Worm (Caenorhabditis elegans) whole organism, young adult: ENCODE measurements around the gene F10G7.10.

Experiments
- B0035.1 ChIP-seq: sonication (generic microtip); optimal IDR thresholded peaks from 2 replicates; lab custom pipeline; 2016; ENCODE audit warnings: missing genetic modification characterization, mild to moderate bottlenecking, missing compliant biosample characterization, missing genotype, missing genetic modification reagents
- C06A6.2 ChIP-seq: fragments of 200-800 bp; sonication (Bioruptor generic); conservative IDR thresholded peaks from 2 replicates; pipeline ENCODE4 v1.3.6; 2022; ENCODE audit warnings: missing genetic modification characterization, missing compliant biosample characterization
- F10E7.11 ChIP-seq: sonication (generic microtip); optimal IDR thresholded peaks from 2 replicates; lab custom pipeline; 2017; ENCODE audit warnings: mild to moderate bottlenecking, missing genetic modification characterization, moderate library complexity, missing compliant biosample characterization
- F49E8.2 ChIP-seq: sonication (generic microtip); optimal IDR thresholded peaks from 3 replicates; lab custom pipeline; 2017; ENCODE audit warnings: missing genetic modification characterization, mild to moderate bottlenecking, missing compliant biosample characterization, antibody characterized with exemption, moderate library complexity; ENCODE audit not compliant: insufficient read depth
- F57A8.1 ChIP-seq: fragments of 200-800 bp; sonication (Bioruptor generic); optimal IDR thresholded peaks from 2 replicates; lab custom pipeline; 2018; ENCODE audit warnings: mild to moderate bottlenecking, missing genetic modification characterization, moderate library complexity, missing compliant biosample characterization
- T07F8.4 ChIP-seq: sonication (generic microtip); optimal IDR thresholded peaks from 2 replicates; lab custom pipeline; 2016; ENCODE audit warnings: mild to moderate bottlenecking, missing genetic modification characterization, moderate library complexity, missing compliant biosample characterization
- T26A5.8 ChIP-seq: sonication (generic microtip); optimal IDR thresholded peaks from 2 replicates; lab custom pipeline; 2016; ENCODE audit warnings: missing genetic modification characterization, missing compliant biosample characterization
- Y53F4B.3 ChIP-seq: fragments of 200-800 bp; sonication (Bioruptor generic); IDR thresholded peaks from 2 replicates; pipeline ENCODE4 v1.3.6; 2022; ENCODE audit warnings: missing genetic modification reagents, missing genetic modification characterization, missing compliant biosample characterization
- Y53G8AR.9 ChIP-seq: fragments of 200-800 bp; sonication (Bioruptor generic); conservative IDR thresholded peaks from 2 replicates; pipeline ENCODE4 v1.3.6; 2022; ENCODE audit warnings: missing genetic modification reagents, missing genetic modification characterization, missing compliant biosample characterization
- Y56A3A.18 ChIP-seq: fragments of 200-800 bp; sonication (Bioruptor generic); IDR thresholded peaks from 2 replicates; pipeline ENCODE4 v1.3.6; 2022; ENCODE audit warnings: missing genetic modification reagents, missing genetic modification characterization, missing compliant biosample characterization
- ZK185.1 ChIP-seq: sonication (generic microtip); optimal IDR thresholded peaks from 2 replicates; lab custom pipeline; 2016; ENCODE audit warnings: mild to moderate bottlenecking, missing genetic modification characterization, missing compliant biosample characterization; ENCODE audit not compliant: poor library complexity, severe bottlenecking
- aptf-2 ChIP-seq: fragments of 200-800 bp; sonication (Bioruptor generic); conservative IDR thresholded peaks from 2 replicates; pipeline ENCODE4 v1.3.6; 2022; ENCODE audit warnings: missing genetic modification reagents, missing genetic modification characterization, missing compliant biosample characterization
- ccch-3 ChIP-seq: fragments of 200-800 bp; sonication (Bioruptor generic); optimal IDR thresholded peaks from 2 replicates; lab custom pipeline; 2018; ENCODE audit warnings: mild to moderate bottlenecking, missing genetic modification characterization, missing compliant biosample characterization
- cebp-1 ChIP-seq, 2 experiments: fragments of 200-800 bp in 1 of 2; sonication (Bioruptor generic) in 1 of 2; sonication (generic microtip) in 1 of 2; IDR thresholded peaks in 1 of 2; optimal IDR thresholded peaks in 1 of 2; 2 replicates each; pipeline versions ENCODE4 v1.3.6 to Lab custom; 2017 to 2022; ENCODE audit warnings: missing compliant biosample characterization in 2 of 2, missing genetic modification characterization in 2 of 2, mild to moderate bottlenecking in 1 of 2, missing genetic modification reagents in 1 of 2, moderate library complexity in 1 of 2
- cebp-2 ChIP-seq: fragments of 200-800 bp; sonication (Bioruptor generic); IDR thresholded peaks from 2 replicates; pipeline ENCODE4 v1.3.6; 2022; ENCODE audit warnings: missing genetic modification characterization, missing compliant biosample characterization
- ceh-100 ChIP-seq: fragments of 200-800 bp; sonication (Bioruptor generic); IDR thresholded peaks from 2 replicates; pipeline ENCODE4 v1.3.6; 2022; ENCODE audit warnings: missing genetic modification reagents, missing genetic modification characterization, missing compliant biosample characterization
- ceh-27 ChIP-seq: fragments of 200-800 bp; sonication (Bioruptor generic); optimal IDR thresholded peaks from 2 replicates; lab custom pipeline; 2018; ENCODE audit warnings: mild to moderate bottlenecking, missing genetic modification characterization, moderate library complexity, missing compliant biosample characterization
- chd-7 ChIP-seq: sonication (generic microtip); optimal IDR thresholded peaks from 2 replicates; lab custom pipeline; 2016; ENCODE audit warnings: mild to moderate bottlenecking, missing genetic modification characterization, moderate library complexity, missing compliant biosample characterization
- dox-1 ChIP-seq: fragments of 200-800 bp; sonication (Bioruptor generic); IDR thresholded peaks from 2 replicates; pipeline ENCODE4 v1.3.6; 2022; ENCODE audit warnings: missing genetic modification reagents, missing genetic modification characterization, missing compliant biosample characterization
- dpff-1 ChIP-seq: sonication (generic microtip); optimal IDR thresholded peaks from 2 replicates; lab custom pipeline; 2017; ENCODE audit warnings: mild to moderate bottlenecking, missing genetic modification characterization, missing compliant biosample characterization
- egrh-3 ChIP-seq: fragments of 200-800 bp; sonication (Bioruptor generic); IDR thresholded peaks from 2 replicates; pipeline ENCODE4 v1.3.6; 2022; ENCODE audit warnings: missing genetic modification reagents, missing genetic modification characterization, missing compliant biosample characterization
- ets-4 ChIP-seq: fragments of 200-800 bp; sonication (Bioruptor generic); optimal IDR thresholded peaks from 2 replicates; lab custom pipeline; 2018; ENCODE audit warnings: mild to moderate bottlenecking, missing genetic modification characterization, missing compliant biosample characterization
- fkh-3 ChIP-seq: sonication (generic microtip); optimal IDR thresholded peaks from 2 replicates; lab custom pipeline; 2016; ENCODE audit warnings: mild to moderate bottlenecking, missing genetic modification characterization, missing compliant biosample characterization
- gei-17 ChIP-seq: fragments of 200-800 bp; sonication (Bioruptor generic); optimal IDR thresholded peaks from 2 replicates; lab custom pipeline; 2018; ENCODE audit warnings: mild to moderate bottlenecking, missing genetic modification characterization, missing compliant biosample characterization
- hlh-12 ChIP-seq: sonication (generic microtip); optimal IDR thresholded peaks from 2 replicates; lab custom pipeline; 2016; ENCODE audit warnings: missing genetic modification characterization, missing compliant biosample characterization
- hmg-20 ChIP-seq: fragments of 200-800 bp; sonication (Bioruptor generic); IDR thresholded peaks from 2 replicates; pipeline ENCODE4 v1.3.6; 2022; ENCODE audit warnings: missing genetic modification reagents, missing genetic modification characterization, missing compliant biosample characterization
- lag-1 ChIP-seq: fragments of 200-800 bp; sonication (Bioruptor generic); IDR thresholded peaks from 2 replicates; pipeline ENCODE4 v1.3.6; 2022; ENCODE audit warnings: missing genetic modification reagents, missing genetic modification characterization, missing compliant biosample characterization
- let-526 ChIP-seq: fragments of 200-800 bp; sonication (Bioruptor generic); IDR thresholded peaks from 2 replicates; pipeline ENCODE4 v1.3.6; 2022; ENCODE audit warnings: missing genetic modification reagents, missing genetic modification characterization, missing compliant biosample characterization
- let-607 ChIP-seq, 2 experiments: fragments of 200-800 bp in 1 of 2; sonication (Bioruptor generic) in 1 of 2; sonication (generic microtip) in 1 of 2; optimal IDR thresholded peaks; 2 replicates each; lab custom pipeline; 2016 to 2018; ENCODE audit warnings: mild to moderate bottlenecking in 2 of 2, missing compliant biosample characterization in 2 of 2, missing genetic modification characterization in 2 of 2, moderate library complexity in 2 of 2, missing genotype in 1 of 2
- lin-26 ChIP-seq: fragments of 200-800 bp; sonication (Bioruptor generic); IDR thresholded peaks from 2 replicates; pipeline ENCODE4 v1.3.6; 2022; ENCODE audit warnings: missing genetic modification reagents, missing genetic modification characterization, missing compliant biosample characterization
- lin-40 ChIP-seq: sonication (generic microtip); optimal IDR thresholded peaks from 2 replicates; lab custom pipeline; 2016; ENCODE audit warnings: missing genetic modification characterization, mild to moderate bottlenecking, missing compliant biosample characterization, missing genotype, missing genetic modification reagents
- madf-10 ChIP-seq: sonication (generic microtip); optimal IDR thresholded peaks from 2 replicates; lab custom pipeline; 2016; ENCODE audit warnings: mild to moderate bottlenecking, missing genetic modification characterization, missing compliant biosample characterization
- mxl-1 ChIP-seq: sonication (generic microtip); optimal IDR thresholded peaks from 2 replicates; lab custom pipeline; 2016; ENCODE audit warnings: missing genetic modification characterization, missing compliant biosample characterization
- nfya-2 ChIP-seq: fragments of 200-800 bp; sonication (Bioruptor generic); IDR thresholded peaks from 2 replicates; pipeline ENCODE4 v1.3.6; 2022; ENCODE audit warnings: missing genetic modification reagents, missing genetic modification characterization, missing compliant biosample characterization
- nhr-179 ChIP-seq: sonication (generic microtip); optimal IDR thresholded peaks from 2 replicates; lab custom pipeline; 2016; ENCODE audit warnings: mild to moderate bottlenecking, missing genetic modification characterization, missing compliant biosample characterization
- rcor-1 ChIP-seq: fragments of 200-800 bp; sonication (Bioruptor generic); IDR thresholded peaks from 2 replicates; pipeline ENCODE4 v1.3.6; 2022; ENCODE audit warnings: missing genetic modification reagents, missing genetic modification characterization, missing compliant biosample characterization
- sea-2 ChIP-seq: fragments of 200-800 bp; sonication (Bioruptor generic); IDR thresholded peaks from 2 replicates; pipeline ENCODE4 v1.3.6; 2022; ENCODE audit warnings: missing genetic modification characterization, missing compliant biosample characterization
- snpc-1.1 ChIP-seq: sonication (generic microtip); optimal IDR thresholded peaks from 2 replicates; lab custom pipeline; 2017; ENCODE audit warnings: missing genetic modification characterization, mild to moderate bottlenecking, missing compliant biosample characterization, antibody characterized with exemption, moderate library complexity, missing genotype, missing genetic modification reagents; ENCODE audit not compliant: insufficient read depth
- snpc-1.3 ChIP-seq: sonication (generic microtip); optimal IDR thresholded peaks from 2 replicates; lab custom pipeline; 2017; ENCODE audit warnings: missing genetic modification characterization, mild to moderate bottlenecking, missing compliant biosample characterization, antibody characterized with exemption, moderate library complexity, missing genotype, missing genetic modification reagents; ENCODE audit not compliant: insufficient read depth
- snpc-3.4 ChIP-seq: sonication (generic microtip); optimal IDR thresholded peaks from 2 replicates; lab custom pipeline; 2017; ENCODE audit warnings: missing genetic modification characterization, mild to moderate bottlenecking, missing compliant biosample characterization, antibody characterized with exemption, moderate library complexity, missing genotype, missing genetic modification reagents
- somi-1 ChIP-seq: fragments of 200-800 bp; sonication (Bioruptor generic); optimal IDR thresholded peaks from 2 replicates; lab custom pipeline; 2018; ENCODE audit warnings: mild to moderate bottlenecking, missing genetic modification characterization, missing compliant biosample characterization
- tbp1 ChIP-seq: fragments of 200-800 bp; sonication (Bioruptor generic); optimal IDR thresholded peaks from 2 replicates; lab custom pipeline; 2018; ENCODE audit warnings: mild to moderate bottlenecking, missing genetic modification characterization, missing compliant biosample characterization
- tbx-9 ChIP-seq: sonication (generic microtip); optimal IDR thresholded peaks from 2 replicates; lab custom pipeline; 2016; ENCODE audit warnings: borderline replicate concordance, missing genetic modification characterization, inconsistent platforms, missing compliant biosample characterization
- tlf-1 ChIP-seq: fragments of 200-800 bp; sonication (Bioruptor generic); optimal IDR thresholded peaks from 2 replicates; lab custom pipeline; 2018; ENCODE audit warnings: mild to moderate bottlenecking, missing genetic modification characterization, missing compliant biosample characterization
- xnd-1 ChIP-seq: sonication (generic microtip); optimal IDR thresholded peaks from 2 replicates; lab custom pipeline; 2016; ENCODE audit warnings: missing genotype, missing genetic modification reagents, missing genetic modification characterization, missing compliant biosample characterization
- ztf-22 ChIP-seq: fragments of 200-800 bp; sonication (Bioruptor generic); optimal IDR thresholded peaks from 2 replicates; lab custom pipeline; 2018; ENCODE audit warnings: mild to moderate bottlenecking, missing genetic modification characterization, moderate library complexity, missing compliant biosample characterization
- ztf-25 ChIP-seq: fragments of 200-800 bp; sonication (Bioruptor generic); IDR thresholded peaks from 2 replicates; pipeline ENCODE4 v1.3.6; 2022; ENCODE audit warnings: missing genetic modification reagents, missing genetic modification characterization, missing compliant biosample characterization
- ztf-6 ChIP-seq: fragments of 200-800 bp; sonication (Bioruptor generic); IDR thresholded peaks from 2 replicates; pipeline ENCODE4 v1.3.6; 2022; ENCODE audit warnings: missing genetic modification reagents, missing genetic modification characterization, missing compliant biosample characterization

F10G7.10 gene

ce11 chrII:4703011-4703410 is 23.1 kb downstream of the F10G7.10 start (continued):
- TF ChIP-seq gei-17 (GFP tag; lab: Kevin White, UChicago) (no peak), Y56A3A.18 (GFP tag; lab: Robert Waterston, UW) (no peak), cebp-2 (GFP tag; lab: Robert Waterston, UW) (no peak), lin-40 (no peak), dox-1 (GFP tag; lab: Robert Waterston, UW) (no peak; the same call in 1 of the 2 replicates), C06A6.2 (no peak), lag-1 (GFP tag; lab: Robert Waterston, UW) (no peak), somi-1 (no peak), ets-4 (GFP tag; lab: Kevin White, UChicago) (no peak), tbp1 (GFP tag; lab: Kevin White, UChicago) (peak; percentile 6), tlf-1 (GFP tag; lab: Kevin White, UChicago) (peak; percentile 64), madf-10 (tag; lab: Kevin White, UChicago) (no peak), B0035.1 (tag; lab: Kevin White, UChicago) (no peak), chd-7 (no peak), snpc-3.4 (tag; lab: Kevin White, UChicago) (peak; percentile 48), ZK185.1 (tag; lab: Kevin White, UChicago) (no peak), ztf-6 (GFP tag; lab: Robert Waterston, UW) (no peak), T26A5.8 (no peak), sea-2 (GFP tag; lab: Robert Waterston, UW) (no peak), dpff-1 (tag; lab: Kevin White, UChicago) (no peak), hlh-12 (tag; lab: Kevin White, UChicago) (no peak), ccch-3 (GFP tag; lab: Kevin White, UChicago) (no peak), snpc-1.3 (tag; lab: Kevin White, UChicago) (peak; percentile 46), fkh-3 (tag; lab: Kevin White, UChicago) (no peak), F49E8.2 (peak; percentile 62), rcor-1 (GFP tag; lab: Robert Waterston, UW) (peak; percentile 77), mxl-1 (tag; lab: Kevin White, UChicago) (no peak), nfya-2 (GFP tag; lab: Robert Waterston, UW) (no peak), ceh-100 (GFP tag; lab: Robert Waterston, UW) (no peak; the same call in 1 of the 2 replicates), let-607 (tag; optimal IDR thresholded peaks at IDR 0.05; lab: Kevin White, UChicago) (no peak), aptf-2 (GFP tag; lab: Robert Waterston, UW) (no peak), T07F8.4 (tag; lab: Kevin White, UChicago) (no peak), nhr-179 (tag; lab: Kevin White, UChicago) (no peak), F57A8.1 (GFP tag; lab: Kevin White, UChicago) (no peak), xnd-1 (tag; lab: Kevin White, UChicago) (peak; percentile 13), Y53F4B.3 (no peak), ceh-27 (GFP tag; lab: Kevin White, UChicago) (no peak), F10E7.11 (no peak), ztf-22 (GFP tag; lab: Kevin White, UChicago) (no peak), hmg-20 (GFP tag; lab: Robert Waterston, UW) (no peak), snpc-1.1 (tag; lab: Kevin White, UChicago) (no peak), lin-26 (peak; percentile 78), cebp-1 (GFP tag; IDR thresholded peaks at IDR 0.05; lab: Robert Waterston, UW) (no peak), cebp-1 (tag; optimal IDR thresholded peaks at IDR 0.05; lab: Kevin White, UChicago) (peak; percentile 58), tbx-9 (tag; lab: Kevin White, UChicago) (no peak), Y53G8AR.9 (GFP tag; lab: Robert Waterston, UW) (peak; percentile 83), egrh-3 (GFP tag; lab: Robert Waterston, UW) (no peak), let-526 (GFP tag; lab: Robert Waterston, UW) (no peak), ztf-25 (GFP tag; lab: Robert Waterston, UW) (no peak)
